1 fruit fly cellular context compared by ENCODE assay signal in genomic region chr2L:18987078-18987895, dm6.
TF ChIP-seq lines count a peak whose summit lies in the region.

Gene Swip-1, minus strand, starts transcription at chr2L:18987280.
Gene EMC5, plus strand, starts transcription at chr2L:18987707.

TF ChIP-seq in whole organism, embryonic, 481 proteins besides CTCF, POLR2A, EP300 and RAD21 (continued from another document):
- TF ChIP-seq CG7987 (GFP tag; optimal IDR thresholded peaks at IDR 0.05; lab: Kevin White, UChicago) (no peak), Atf3 (GFP tag; optimal IDR thresholded peaks at IDR 0.05; lab: Kevin White, UChicago) (no peak), emc (GFP tag; optimal IDR thresholded peaks at IDR 0.05; lab: Kevin White, UChicago) (no peak), so (GFP tag; IDR thresholded peaks at IDR 0.05; lab: Robert Waterston, UW) (peak; percentile 10; the same call in 1 of the 3 replicates), Sin3A (optimal IDR thresholded peaks at IDR 0.05; lab: Kevin White, UChicago) (no peak), HmgD (GFP tag; optimal IDR thresholded peaks at IDR 0.05; lab: Kevin White, UChicago) (peak; percentile 30), CG32767 (GFP tag; IDR thresholded peaks at IDR 0.05; lab: Robert Waterston, UW) (0 out of 2 replicates have a peak, but pooled peaks have one; percentile 13), ara (GFP tag; IDR thresholded peaks at IDR 0.05; lab: Robert Waterston, UW) (no peak; the same call in 1 of the 2 replicates), CG10267 (tag; optimal IDR thresholded peaks at IDR 0.05; lab: Kevin White, UChicago) (peak; percentile 75), Dll (GFP tag; IDR thresholded peaks at IDR 0.05; lab: Robert Waterston, UW; ENCODE audit: partially characterized antibody) (peak; percentile 78), Atf6 (GFP tag; IDR thresholded peaks at IDR 0.05; lab: Robert Waterston, UW) (no peak), Lpt (GFP tag; optimal IDR thresholded peaks at IDR 0.05; lab: Kevin White, UChicago) (no peak), Abd-B (GFP tag; optimal IDR thresholded peaks at IDR 0.05; lab: Kevin White, UChicago) (peak; percentile 84), trh (GFP tag; optimal IDR thresholded peaks at IDR 0.05; lab: Kevin White, UChicago) (peak; percentile 51), klu (GFP tag; IDR thresholded peaks at IDR 0.05; lab: Robert Waterston, UW) (peak; percentile 49; the same call in 1 of the 2 replicates), pb (GFP tag; optimal IDR thresholded peaks at IDR 0.05; lab: Kevin White, UChicago) (no peak), CG7786 (GFP tag; optimal IDR thresholded peaks at IDR 0.05; lab: Kevin White, UChicago) (no peak), exex (tag; optimal IDR thresholded peaks at IDR 0.05; lab: Kevin White, UChicago) (peak; percentile 24), Xbp1 (GFP tag; optimal IDR thresholded peaks at IDR 0.05; lab: Kevin White, UChicago) (peak; percentile 73), HLH54F (GFP tag; optimal IDR thresholded peaks at IDR 0.05; lab: Kevin White, UChicago) (peak; percentile 12), CG10321 (GFP tag; IDR thresholded peaks at IDR 0.05; lab: Robert Waterston, UW) (no peak), CG10979 (tag; optimal IDR thresholded peaks at IDR 0.05; lab: Kevin White, UChicago) (peak; percentile 56), sens (GFP tag; lab: Kevin White, UChicago) (peak; percentile 55), CG4328 (GFP tag; optimal IDR thresholded peaks at IDR 0.05; lab: Kevin White, UChicago) (peak; percentile 60), CG14667 (GFP tag; IDR thresholded peaks at IDR 0.05; lab: Robert Waterston, UW) (0 out of 2 replicates have a peak, but pooled peaks have one; percentile 26), nom (GFP tag; optimal IDR thresholded peaks at IDR 0.05; lab: Kevin White, UChicago) (peak; percentile 43), H15 (GFP tag; IDR thresholded peaks at IDR 0.05; lab: Robert Waterston, UW) (no peak), cas (GFP tag; IDR thresholded peaks at IDR 0.05; lab: Robert Waterston, UW) (0 out of 2 replicates have a peak, but pooled peaks have one; percentile 5), twi (tag; optimal IDR thresholded peaks at IDR 0.05; lab: Kevin White, UChicago) (peak; percentile 55), Sry-β (GFP tag; optimal IDR thresholded peaks at IDR 0.05; lab: Kevin White, UChicago) (no peak), CG1024 (GFP tag; IDR thresholded peaks at IDR 0.05; lab: Robert Waterston, UW) (no peak), D19B (GFP tag; optimal IDR thresholded peaks at IDR 0.05; lab: Kevin White, UChicago) (no peak), CG8359 (GFP tag; optimal IDR thresholded peaks at IDR 0.05; lab: Kevin White, UChicago; ENCODE audit: borderline replicate concordance) (no peak), sc (optimal IDR thresholded peaks at IDR 0.05; lab: Kevin White, UChicago) (no peak), sc (GFP tag; optimal IDR thresholded peaks at IDR 0.05; lab: Kevin White, UChicago) (peak; percentile 7), onecut (GFP tag; IDR thresholded peaks at IDR 0.05; lab: Robert Waterston, UW) (no peak), CG1832 (GFP tag; optimal IDR thresholded peaks at IDR 0.05; lab: Kevin White, UChicago) (no peak), eve (GFP tag; optimal IDR thresholded peaks at IDR 0.05; lab: Kevin White, UChicago) (no peak), CG15479 (GFP tag; optimal IDR thresholded peaks at IDR 0.05; lab: Kevin White, UChicago) (no peak), insv (GFP tag; optimal IDR thresholded peaks at IDR 0.05; lab: Kevin White, UChicago) (peak in 1 of 2 experiments; percentile 87), mld (GFP tag; IDR thresholded peaks at IDR 0.05; lab: Robert Waterston, UW; ENCODE audit: partially characterized antibody) (no peak), pros (GFP tag; optimal IDR thresholded peaks at IDR 0.05; lab: Kevin White, UChicago) (no peak), CG7963 (GFP tag; IDR thresholded peaks at IDR 0.05; lab: Robert Waterston, UW; ENCODE audit: partially characterized antibody) (peak; percentile 24; the same call in 1 of the 3 replicates), repo (GFP tag; optimal IDR thresholded peaks at IDR 0.05; lab: Kevin White, UChicago) (no peak), shn (GFP tag; optimal IDR thresholded peaks at IDR 0.05; lab: Kevin White, UChicago) (no peak), psq (GFP tag; optimal IDR thresholded peaks at IDR 0.05; lab: Kevin White, UChicago) (no peak), CG14965 (GFP tag; optimal IDR thresholded peaks at IDR 0.05; lab: Kevin White, UChicago; ENCODE audit: borderline replicate concordance) (no peak), gt (GFP tag; IDR thresholded peaks at IDR 0.05; lab: Robert Waterston, UW) (no peak), Dfd (GFP tag; optimal IDR thresholded peaks at IDR 0.05; lab: Kevin White, UChicago) (no peak), btn (GFP tag; optimal IDR thresholded peaks at IDR 0.05; lab: Kevin White, UChicago) (no peak), sqz (GFP tag; optimal IDR thresholded peaks at IDR 0.05; lab: Kevin White, UChicago) (peak; percentile 38), Meics (GFP tag; optimal IDR thresholded peaks at IDR 0.05; lab: Kevin White, UChicago) (peak; percentile 60), Ptx1 (GFP tag; IDR thresholded peaks at IDR 0.05; lab: Robert Waterston, UW) (peak; percentile 82), zen2 (GFP tag; IDR thresholded peaks at IDR 0.05; lab: Robert Waterston, UW; ENCODE audit: partially characterized antibody) (0 out of 3 replicates have a peak, but pooled peaks have one; percentile 16), CG9609 (GFP tag; optimal IDR thresholded peaks at IDR 0.05; lab: Kevin White, UChicago) (no peak), bbx (GFP tag; IDR thresholded peaks at IDR 0.05; lab: Robert Waterston, UW; ENCODE audit: partially characterized antibody) (peak; percentile 60), CG4617 (GFP tag; optimal IDR thresholded peaks at IDR 0.05; lab: Kevin White, UChicago; ENCODE audit: borderline replicate concordance) (peak; percentile 52), Bteb2 (GFP tag; optimal IDR thresholded peaks at IDR 0.05; lab: Kevin White, UChicago) (no peak), peb (GFP tag; IDR thresholded peaks at IDR 0.05; lab: Robert Waterston, UW) (no peak), CG15011 (GFP tag; optimal IDR thresholded peaks at IDR 0.05; lab: Kevin White, UChicago) (no peak), CG4730 (GFP tag; IDR thresholded peaks at IDR 0.05; lab: Robert Waterston, UW) (peak; percentile 39; the same call in 1 of the 2 replicates), odd (GFP tag; optimal IDR thresholded peaks at IDR 0.05; lab: Kevin White, UChicago) (no peak), H2.0 (GFP tag; IDR thresholded peaks at IDR 0.05; lab: Robert Waterston, UW) (no peak; the same call in 1 of the 2 replicates), luna (GFP tag; optimal IDR thresholded peaks at IDR 0.05; lab: Kevin White, UChicago) (no peak), Camta (GFP tag; optimal IDR thresholded peaks at IDR 0.05; lab: Kevin White, UChicago) (no peak), CG11247 (GFP tag; IDR thresholded peaks at IDR 0.05; lab: Robert Waterston, UW) (peak; percentile 64), CG42726 (GFP tag; IDR thresholded peaks at IDR 0.05; lab: Robert Waterston, UW; ENCODE audit: partially characterized antibody) (peak; percentile 72), Antp (GFP tag; optimal IDR thresholded peaks at IDR 0.05; lab: Kevin White, UChicago) (no peak), zf30C (GFP tag; optimal IDR thresholded peaks at IDR 0.05; lab: Kevin White, UChicago) (no peak), fru (optimal IDR thresholded peaks at IDR 0.05; lab: Kevin White, UChicago) (no peak), maf-S (GFP tag; optimal IDR thresholded peaks at IDR 0.05; lab: Kevin White, UChicago) (no peak), Dip2 (GFP tag; IDR thresholded peaks at IDR 0.05; lab: Robert Waterston, UW) (no peak), bcd (GFP tag; optimal IDR thresholded peaks at IDR 0.05; lab: Kevin White, UChicago) (peak; percentile 59), aop (GFP tag; IDR thresholded peaks at IDR 0.05; lab: Robert Waterston, UW) (no peak), pita (GFP tag; optimal IDR thresholded peaks at IDR 0.05; lab: Kevin White, UChicago) (no peak), CG12299 (tag; optimal IDR thresholded peaks at IDR 0.05; lab: Kevin White, UChicago) (peak; percentile 27), ato (GFP tag; IDR thresholded peaks at IDR 0.05; lab: Robert Waterston, UW; ENCODE audit: partially characterized antibody) (peak; percentile 55; the same call in 1 of the 2 replicates), dimm (GFP tag; IDR thresholded peaks at IDR 0.05; lab: Robert Waterston, UW) (no peak), CG5180 (GFP tag; optimal IDR thresholded peaks at IDR 0.05; lab: Kevin White, UChicago) (no peak), Atf-2 (GFP tag; optimal IDR thresholded peaks at IDR 0.05; lab: Kevin White, UChicago) (no peak), knrl (GFP tag; IDR thresholded peaks at IDR 0.05; lab: Robert Waterston, UW; ENCODE audit: partially characterized antibody) (peak; percentile 44; the same call in 1 of the 3 replicates), CG18619 (GFP tag; optimal IDR thresholded peaks at IDR 0.05; lab: Kevin White, UChicago) (peak; percentile 52), Optix (GFP tag; IDR thresholded peaks at IDR 0.05; lab: Robert Waterston, UW) (0 out of 3 replicates have a peak, but pooled peaks have one; percentile 12), dm (GFP tag; optimal IDR thresholded peaks at IDR 0.05; lab: Kevin White, UChicago) (peak; percentile 4), HHEX (GFP tag; optimal IDR thresholded peaks at IDR 0.05; lab: Kevin White, UChicago) (peak; percentile 35), CG6175 (GFP tag; IDR thresholded peaks at IDR 0.05; lab: Robert Waterston, UW) (0 out of 3 replicates have a peak, but pooled peaks have one; percentile 21), sisA (GFP tag; IDR thresholded peaks at IDR 0.05; lab: Robert Waterston, UW) (peak; percentile 60; the same call in 1 of the 2 replicates), CG6272 (GFP tag; IDR thresholded peaks at IDR 0.05; lab: Robert Waterston, UW) (peak; percentile 51), CG8290 (GFP tag; optimal IDR thresholded peaks at IDR 0.05; lab: Kevin White, UChicago) (peak; percentile 43), CG8290 (tag; optimal IDR thresholded peaks at IDR 0.05; lab: Kevin White, UChicago) (peak; percentile 17 to 36), salm (tag; optimal IDR thresholded peaks at IDR 0.05; lab: Kevin White, UChicago) (no peak), toy (GFP tag; IDR thresholded peaks at IDR 0.05; lab: Robert Waterston, UW) (no peak), CG7839 (tag; optimal IDR thresholded peaks at IDR 0.05; lab: Kevin White, UChicago) (peak; percentile 73), Deaf1 (tag; optimal IDR thresholded peaks at IDR 0.05; lab: Kevin White, UChicago) (peak; percentile 66), Eip74EF (GFP tag; optimal IDR thresholded peaks at IDR 0.05; lab: Kevin White, UChicago) (peak in 1 of 2 experiments; percentile 20), ATbp (GFP tag; optimal IDR thresholded peaks at IDR 0.05; lab: Kevin White, UChicago) (no peak), CG17186 (GFP tag; optimal IDR thresholded peaks at IDR 0.05; lab: Kevin White, UChicago) (peak; percentile 28), br (optimal IDR thresholded peaks at IDR 0.05; lab: Kevin White, UChicago) (no peak), CG16813 (GFP tag; IDR thresholded peaks at IDR 0.05; lab: Robert Waterston, UW; ENCODE audit: partially characterized antibody) (peak; percentile 68), CG9797 (GFP tag; optimal IDR thresholded peaks at IDR 0.05; lab: Kevin White, UChicago) (peak; percentile 77), Lim3 (GFP tag; IDR thresholded peaks at IDR 0.05; lab: Robert Waterston, UW) (no peak), CG13894 (tag; optimal IDR thresholded peaks at IDR 0.05; lab: Kevin White, UChicago) (peak; percentile 29), CG8765 (GFP tag; IDR thresholded peaks at IDR 0.05; lab: Robert Waterston, UW) (no peak), mam (GFP tag; optimal IDR thresholded peaks at IDR 0.05; lab: Kevin White, UChicago) (peak; percentile 35), CG3726 (GFP tag; IDR thresholded peaks at IDR 0.05; lab: Robert Waterston, UW) (no peak), CG12391 (tag; optimal IDR thresholded peaks at IDR 0.05; lab: Kevin White, UChicago) (peak; percentile 87), Hey (tag; optimal IDR thresholded peaks at IDR 0.05; lab: Kevin White, UChicago) (no peak), pfk (GFP tag; optimal IDR thresholded peaks at IDR 0.05; lab: Kevin White, UChicago) (no peak), ase (GFP tag; IDR thresholded peaks at IDR 0.05; lab: Robert Waterston, UW) (peak; percentile 18; the same call in 1 of the 3 replicates), nerfin-1 (tag; optimal IDR thresholded peaks at IDR 0.05; lab: Kevin White, UChicago) (peak; percentile 42), gce (GFP tag; IDR thresholded peaks at IDR 0.05; lab: Robert Waterston, UW) (no peak), CG14710 (tag; optimal IDR thresholded peaks at IDR 0.05; lab: Kevin White, UChicago) (peak; percentile 82), CG18476 (GFP tag; optimal IDR thresholded peaks at IDR 0.05; lab: Kevin White, UChicago) (no peak), chinmo (GFP tag; IDR thresholded peaks at IDR 0.05; lab: Robert Waterston, UW; ENCODE audit: partially characterized antibody) (0 out of 4 replicates have a peak, but pooled peaks have one; percentile 17)
